Fruit fly (Drosophila melanogaster) whole organism, adult: ENCODE data around the gene CG9503.

Experiments used
- CG11617 ChIP-seq: fragments of 200-800 bp; sonication (Bioruptor generic); optimal IDR thresholded peaks from 2 replicates; lab custom pipeline; 2017; ENCODE audit warnings: mild to moderate bottlenecking, missing biosample characterization, missing genetic modification reagents, missing genetic modification characterization
- CG5204 ChIP-seq: fragments of 200-800 bp; sonication (Bioruptor generic); optimal IDR thresholded peaks from 2 replicates; lab custom pipeline; 2016; ENCODE audit warnings: missing biosample characterization, missing genetic modification characterization
- Clk ChIP-seq: fragments of 200-800 bp; sonication (Bioruptor generic); optimal IDR thresholded peaks from 2 replicates; lab custom pipeline; 2017; ENCODE audit warnings: missing biosample characterization, missing genetic modification characterization
- cic ChIP-seq: fragments of 200-800 bp; sonication (Bioruptor generic); optimal IDR thresholded peaks from 2 replicates; lab custom pipeline; 2017; ENCODE audit warnings: missing biosample characterization, mild to moderate bottlenecking, missing genetic modification characterization, moderate library complexity
- toe ChIP-seq: fragments of 200-800 bp; sonication (Bioruptor generic); optimal IDR thresholded peaks from 2 replicates; lab custom pipeline; 2016; ENCODE audit warnings: missing biosample characterization, missing genetic modification characterization

CG9503 gene

DNA sequence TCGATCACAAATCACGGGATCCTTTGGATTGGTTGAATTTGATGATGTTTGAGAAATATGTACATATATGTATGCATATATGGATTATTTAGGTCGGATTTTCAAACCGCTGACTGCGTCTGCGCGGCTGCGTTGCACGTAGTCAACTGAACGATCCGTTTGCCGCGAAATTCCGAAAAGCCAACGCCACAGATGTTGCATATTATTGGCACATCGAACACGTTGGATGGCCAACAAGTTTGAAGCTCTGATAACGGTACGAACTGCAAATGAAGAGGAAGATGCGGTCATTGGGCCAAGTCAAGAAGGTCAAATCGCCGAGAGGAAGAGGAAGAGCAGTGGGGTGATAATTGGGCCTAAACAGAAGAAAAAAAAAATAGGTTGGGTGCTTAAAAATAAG, 52.3 kb downstream of the CG9503 start, which contains the start of gene CG9518:
Gene CG9518 (minus strand): TSS at position 154 of the 400 bp plus-strand sequence.
- no peak for TF ChIP-seq toe (GFP tag; lab: Kevin White, UChicago)
- no peak for TF ChIP-seq cic (GFP tag; lab: Kevin White, UChicago)
- TF ChIP-seq CG11617 (GFP tag; lab: Kevin White, UChicago), result no peak
- TF ChIP-seq CG5204 (GFP tag; lab: Kevin White, UChicago), result no peak
- TF ChIP-seq Clk (GFP tag; lab: Kevin White, UChicago), result no peak
